Fruit fly (Drosophila melanogaster) whole organism, embryonic: ENCODE data around the gene eIF3l.
A peak's percentile ranks its signal among the peaks of the same experiment; 100 is the strongest.

Source experiments
- Ada2b ChIP-seq: fragments of 200-800 bp; sonication (Bioruptor generic); IDR thresholded peaks from 2 replicates; pipeline ENCODE4 v1.3.6; 2022; ENCODE audit warnings: missing biosample characterization, missing genetic modification characterization
- CG10431 ChIP-seq: fragments of 200-800 bp; sonication (Bioruptor generic); optimal IDR thresholded peaks from 3 replicates; lab custom pipeline; 2018; ENCODE audit warnings: missing biosample characterization, mild to moderate bottlenecking, missing genetic modification characterization
- CG11093 ChIP-seq: fragments of 200-800 bp; sonication (Bioruptor generic); IDR thresholded peaks from 3 replicates; pipeline ENCODE4 v1.3.6; 2022; ENCODE audit warnings: missing biosample characterization, missing genetic modification characterization
- CG11723 ChIP-seq: fragments of 200-800 bp; sonication (Bioruptor generic); optimal IDR thresholded peaks from 2 replicates; lab custom pipeline; 2017; ENCODE audit warnings: missing biosample characterization, mild to moderate bottlenecking, missing genetic modification characterization
- CG14014 ChIP-seq: fragments of 200-800 bp; sonication (Bioruptor generic); IDR thresholded peaks from 2 replicates; pipeline ENCODE4 v1.3.6; 2022; ENCODE audit warnings: missing biosample characterization, missing genetic modification characterization
- CG14710 ChIP-seq: fragments of 200-800 bp; sonication (Bioruptor generic); optimal IDR thresholded peaks from 3 replicates; lab custom pipeline; 2019; ENCODE audit warnings: missing biosample characterization, mild to moderate bottlenecking, missing genetic modification characterization, moderate library complexity
- CG1603 ChIP-seq: fragments of 200-800 bp; sonication (Bioruptor generic); optimal IDR thresholded peaks from 2 replicates; lab custom pipeline; 2019; ENCODE audit warnings: missing biosample characterization, mild to moderate bottlenecking, missing genetic modification characterization, moderate library complexity
- CG1647 ChIP-seq: fragments of 200-800 bp; sonication (Bioruptor generic); optimal IDR thresholded peaks from 3 replicates; lab custom pipeline; 2016; ENCODE audit warnings: missing biosample characterization, missing genetic modification characterization
- CG16779 ChIP-seq: fragments of 200-800 bp; sonication (Bioruptor generic); IDR thresholded peaks from 2 replicates; pipeline ENCODE4 v1.3.6; 2022; ENCODE audit warnings: missing biosample characterization, missing genetic modification characterization
- CG18262 ChIP-seq: fragments of 200-800 bp; optimal IDR thresholded peaks from 3 replicates; lab custom pipeline; 2019; ENCODE audit warnings: missing biosample characterization, mild to moderate bottlenecking, missing genetic modification characterization, moderate library complexity
- CG31388 ChIP-seq: fragments of 200-800 bp; sonication (Bioruptor generic); optimal IDR thresholded peaks from 2 replicates; lab custom pipeline; 2016; ENCODE audit warnings: missing biosample characterization, missing genetic modification characterization
- CG4617 ChIP-seq: fragments of 200-800 bp; sonication (Bioruptor generic); optimal IDR thresholded peaks from 3 replicates; lab custom pipeline; 2016; ENCODE audit warnings: missing biosample characterization, missing genetic modification characterization, borderline replicate concordance
- CG5180 ChIP-seq: fragments of 200-800 bp; sonication (Bioruptor generic); optimal IDR thresholded peaks from 3 replicates; lab custom pipeline; 2017; ENCODE audit warnings: missing biosample characterization, missing genetic modification characterization, mild to moderate bottlenecking, moderate library complexity, missing genetic modification reagents
- CG6272 ChIP-seq: fragments of 200-800 bp; sonication (Bioruptor generic); IDR thresholded peaks from 2 replicates; pipeline ENCODE4 v1.3.6; 2022; ENCODE audit warnings: missing biosample characterization, missing genetic modification characterization
- CG6689 ChIP-seq: fragments of 200-800 bp; sonication (Bioruptor generic); IDR thresholded peaks from 2 replicates; pipeline ENCODE4 v1.3.6; 2022; ENCODE audit warnings: missing biosample characterization, missing genetic modification characterization
- CG7372 ChIP-seq: fragments of 200-800 bp; sonication (Bioruptor generic); IDR thresholded peaks from 2 replicates; pipeline ENCODE4 v1.3.6; 2022; ENCODE audit warnings: missing biosample characterization, missing genetic modification characterization
- CTCF ChIP-seq: fragments of 200-800 bp; sonication (Bioruptor generic); optimal IDR thresholded peaks from 2 replicates; lab custom pipeline; 2017; ENCODE audit warnings: missing biosample characterization, mild to moderate bottlenecking, missing genetic modification characterization, moderate library complexity
- E2f1 ChIP-seq: fragments of 200-800 bp; sonication (Bioruptor generic); IDR thresholded peaks from 2 replicates; pipeline ENCODE4 v1.3.6; 2022; ENCODE audit warnings: missing biosample characterization, missing genetic modification characterization
- H15 ChIP-seq: fragments of 200-800 bp; sonication (Bioruptor generic); IDR thresholded peaks from 3 replicates; pipeline ENCODE4 v1.3.6; 2022; ENCODE audit warnings: missing biosample characterization, missing genetic modification characterization
- Hmr ChIP-seq: fragments of 200-800 bp; sonication (Bioruptor generic); optimal IDR thresholded peaks from 3 replicates; lab custom pipeline; 2017; ENCODE audit warnings: mild to moderate bottlenecking, missing biosample characterization, missing genetic modification reagents, missing genetic modification characterization
- Hr78 ChIP-seq, 2 experiments: fragments of 200-800 bp in 1 of 2; fragments of >200 bp in 1 of 2; sonication (Bioruptor generic) in 1 of 2; optimal IDR thresholded peaks; 2 replicates each; lab custom pipeline; 2017 to 2019; ENCODE audit warnings: missing biosample characterization in 2 of 2, missing genetic modification characterization in 2 of 2, mild to moderate bottlenecking in 1 of 2, moderate library complexity in 1 of 2
- MTF-1 ChIP-seq: fragments of 200-800 bp; sonication (Bioruptor generic); optimal IDR thresholded peaks from 2 replicates; lab custom pipeline; 2018; ENCODE audit warnings: missing biosample characterization, mild to moderate bottlenecking, missing genetic modification characterization, borderline replicate concordance
- NC2α ChIP-seq: fragments of 200-800 bp; sonication (Bioruptor generic); optimal IDR thresholded peaks from 2 replicates; lab custom pipeline; 2016; ENCODE audit warnings: missing biosample characterization, missing genetic modification characterization
- Neu2 ChIP-seq: fragments of 200-800 bp; sonication (Bioruptor generic); optimal IDR thresholded peaks from 3 replicates; lab custom pipeline; 2016; ENCODE audit warnings: missing biosample characterization, missing genetic modification characterization, borderline replicate concordance
- Nf-YB ChIP-seq: fragments of 200-800 bp; sonication (Bioruptor generic); optimal IDR thresholded peaks from 3 replicates; lab custom pipeline; 2019; ENCODE audit warnings: missing biosample characterization, mild to moderate bottlenecking, missing genetic modification characterization, moderate library complexity
- Tbp ChIP-seq: fragments of >200 bp; optimal IDR thresholded peaks from 2 replicates; lab custom pipeline; 2018; ENCODE audit warnings: missing biosample characterization, missing genetic modification characterization
- ab ChIP-seq: fragments of 200-800 bp; sonication (Bioruptor generic); optimal IDR thresholded peaks from 2 replicates; lab custom pipeline; 2016; ENCODE audit warnings: missing biosample characterization, missing genetic modification characterization
- az2 ChIP-seq: fragments of 200-800 bp; sonication (Bioruptor generic); optimal IDR thresholded peaks from 3 replicates; lab custom pipeline; 2016; ENCODE audit warnings: missing biosample characterization, missing genetic modification characterization
- bigmax ChIP-seq: fragments of 200-800 bp; sonication (Bioruptor generic); optimal IDR thresholded peaks from 2 replicates; lab custom pipeline; 2018; ENCODE audit warnings: missing biosample characterization, mild to moderate bottlenecking, missing genetic modification characterization
- bsh ChIP-seq, 2 experiments: fragments of 200-800 bp; sonication (Bioruptor generic); optimal IDR thresholded peaks; 2 replicates each; lab custom pipeline; 2017 to 2018; ENCODE audit warnings: mild to moderate bottlenecking in 2 of 2, missing biosample characterization in 2 of 2, missing genetic modification characterization in 2 of 2, moderate library complexity in 1 of 2
- cato ChIP-seq: fragments of 200-800 bp; sonication (Bioruptor generic); optimal IDR thresholded peaks from 2 replicates; lab custom pipeline; 2016; ENCODE audit warnings: missing biosample characterization, missing genetic modification characterization, borderline replicate concordance
- dimm ChIP-seq: fragments of 200-800 bp; sonication (Bioruptor generic); IDR thresholded peaks from 2 replicates; pipeline ENCODE4 v1.3.6; 2022; ENCODE audit warnings: missing biosample characterization, missing genetic modification characterization
- dpn ChIP-seq, 2 experiments: fragments of 200-800 bp; sonication (Bioruptor generic); optimal IDR thresholded peaks; 3 replicates each; lab custom pipeline; 2016; ENCODE audit warnings: missing biosample characterization in 2 of 2, missing genetic modification characterization in 2 of 2
- gro ChIP-seq: fragments of 200-800 bp; sonication (Bioruptor generic); optimal IDR thresholded peaks from 2 replicates; lab custom pipeline; 2016; ENCODE audit warnings: missing biosample characterization, missing genetic modification characterization
- ind ChIP-seq: fragments of 200-800 bp; sonication (Bioruptor generic); optimal IDR thresholded peaks from 3 replicates; lab custom pipeline; 2016; ENCODE audit warnings: missing biosample characterization, missing genetic modification characterization
- jing ChIP-seq: fragments of 200-800 bp; sonication (Bioruptor generic); optimal IDR thresholded peaks from 2 replicates; lab custom pipeline; 2018; ENCODE audit warnings: missing biosample characterization, mild to moderate bottlenecking, missing genetic modification characterization
- ken ChIP-seq: fragments of 200-800 bp; sonication (Bioruptor generic); IDR thresholded peaks from 3 replicates; pipeline ENCODE4 v1.3.6; 2022; ENCODE audit warnings: missing biosample characterization, missing genetic modification characterization
- klu ChIP-seq: fragments of 200-800 bp; sonication (Bioruptor generic); IDR thresholded peaks from 2 replicates; pipeline ENCODE4 v1.3.6; 2022; ENCODE audit warnings: missing biosample characterization, missing genetic modification characterization
- knrl ChIP-seq: fragments of 200-800 bp; sonication (Bioruptor generic); IDR thresholded peaks from 3 replicates; pipeline ENCODE4 v1.3.6; 2022; ENCODE audit warnings: missing biosample characterization, missing genetic modification characterization; ENCODE audit not compliant: partially characterized antibody
- lbe ChIP-seq: fragments of 200-800 bp; sonication (Bioruptor generic); optimal IDR thresholded peaks from 2 replicates; lab custom pipeline; 2016; ENCODE audit warnings: missing biosample characterization, mild to moderate bottlenecking, missing genetic modification characterization
- luna ChIP-seq: fragments of 200-800 bp; sonication (Bioruptor generic); optimal IDR thresholded peaks from 2 replicates; lab custom pipeline; 2016; ENCODE audit warnings: missing biosample characterization, missing genetic modification characterization
- org-1 ChIP-seq: fragments of 200-800 bp; sonication (Bioruptor generic); optimal IDR thresholded peaks from 2 replicates; lab custom pipeline; 2017; ENCODE audit warnings: missing biosample characterization, missing genetic modification characterization
- pros ChIP-seq: fragments of 200-800 bp; sonication (Bioruptor generic); optimal IDR thresholded peaks from 3 replicates; lab custom pipeline; 2019; ENCODE audit warnings: missing biosample characterization, mild to moderate bottlenecking, missing genetic modification characterization, moderate library complexity
- seq ChIP-seq: fragments of 200-800 bp; sonication (Bioruptor generic); IDR thresholded peaks from 2 replicates; pipeline ENCODE4 v1.3.6; 2022; ENCODE audit warnings: missing biosample characterization, missing genetic modification characterization
- sima ChIP-seq: fragments of 200-800 bp; sonication (Bioruptor generic); optimal IDR thresholded peaks from 2 replicates; lab custom pipeline; 2016; ENCODE audit warnings: missing biosample characterization, missing genetic modification characterization
- slou ChIP-seq: fragments of 200-800 bp; sonication (Bioruptor generic); optimal IDR thresholded peaks from 3 replicates; lab custom pipeline; 2016; ENCODE audit warnings: missing biosample characterization, missing genetic modification characterization
- so ChIP-seq: fragments of 200-800 bp; sonication (Bioruptor generic); IDR thresholded peaks from 3 replicates; pipeline ENCODE4 v1.3.6; 2022; ENCODE audit warnings: missing biosample characterization, missing genetic modification characterization
- sug ChIP-seq: fragments of 200-800 bp; optimal IDR thresholded peaks from 2 replicates; lab custom pipeline; 2019; ENCODE audit warnings: missing biosample characterization, mild to moderate bottlenecking, missing genetic modification characterization, moderate library complexity
- wdn ChIP-seq: fragments of 200-800 bp; sonication (Bioruptor generic); IDR thresholded peaks from 2 replicates; pipeline ENCODE4 v1.3.6; 2022; ENCODE audit warnings: missing biosample characterization, missing genetic modification characterization

The eIF3l gene

DNA sequence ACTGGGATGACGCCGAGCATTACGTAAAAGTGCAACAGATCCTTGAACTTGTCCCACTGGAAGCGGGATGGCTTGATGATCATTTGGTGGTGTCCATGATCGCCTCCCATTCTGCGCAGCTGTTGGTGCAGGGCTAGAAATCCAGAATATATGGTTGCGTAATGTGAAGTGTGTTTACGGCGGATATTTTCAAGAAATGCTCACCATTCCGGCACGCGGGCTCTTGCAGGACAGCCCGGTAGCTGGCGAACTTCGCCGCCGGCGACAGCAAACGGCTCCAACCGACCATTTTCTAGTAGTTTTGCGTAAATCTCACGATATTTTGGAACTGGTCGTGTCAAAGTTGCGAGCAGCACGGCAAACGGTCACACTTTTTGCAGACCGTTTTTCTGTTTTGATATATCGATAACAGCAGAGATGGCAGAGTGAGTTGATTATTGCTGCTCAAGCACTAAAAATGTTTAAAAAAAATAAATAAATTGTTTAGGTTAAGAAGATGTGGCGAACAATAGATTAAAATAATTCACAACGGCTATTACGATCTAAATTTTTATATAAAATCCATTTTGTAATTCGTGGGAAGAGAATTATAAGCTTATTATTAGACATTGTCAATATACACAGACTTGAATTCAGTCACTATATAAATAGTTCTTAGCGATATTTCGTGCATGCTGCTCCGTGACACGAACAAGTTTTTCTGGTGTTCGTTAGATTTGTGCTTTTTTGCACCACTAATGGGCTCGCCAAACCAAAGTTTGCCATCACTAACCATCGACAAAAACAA lies 7.6 kb downstream of the eIF3l start, which contains the start of the genes ND-SGDH and RhoGAP68F (continued):
- peak; percentile 35 for TF ChIP-seq CG31388 (GFP tag; lab: Kevin White, UChicago)
- peak; percentile 71 for TF ChIP-seq klu (GFP tag; lab: Robert Waterston, UW)
- no peak for TF ChIP-seq pros
- TF ChIP-seq MTF-1 (GFP tag; lab: Kevin White, UChicago) = no peak
- no peak for TF ChIP-seq CG5180 (GFP tag; lab: Kevin White, UChicago)
- peak; percentile 43 for TF ChIP-seq Ada2b (GFP tag; lab: Robert Waterston, UW)
- 0 out of 2 replicates have a peak, but pooled peaks have one; percentile 35 for TF ChIP-seq wdn (GFP tag; lab: Robert Waterston, UW)
- no peak for TF ChIP-seq org-1 (GFP tag; lab: Kevin White, UChicago)
- TF ChIP-seq CG11723 = peak; percentile 71
- peak; percentile 70 for TF ChIP-seq cato (GFP tag; lab: Kevin White, UChicago)
- TF ChIP-seq sima (GFP tag; lab: Kevin White, UChicago) = no peak
- peak; percentile 45 for TF ChIP-seq CG1647 (GFP tag; lab: Kevin White, UChicago)
- 0 out of 2 replicates have a peak, but pooled peaks have one; percentile 21 for TF ChIP-seq seq (GFP tag; lab: Robert Waterston, UW)
- TF ChIP-seq luna (GFP tag; lab: Kevin White, UChicago) = peak; percentile 25
- TF ChIP-seq jing (GFP tag; lab: Kevin White, UChicago) = no peak
- TF ChIP-seq Tbp (GFP tag; lab: Kevin White, UChicago) = no peak
- no peak for TF ChIP-seq ab (GFP tag; lab: Kevin White, UChicago)
- peak; percentile 80 for TF ChIP-seq Hmr
- TF ChIP-seq ken = peak; percentile 58; the same call in 1 of the 3 replicates
- TF ChIP-seq ind (GFP tag; lab: Kevin White, UChicago) = peak; percentile 83
- no peak for TF ChIP-seq CTCF (GFP tag; lab: Kevin White, UChicago)
- TF ChIP-seq lbe (GFP tag; lab: Kevin White, UChicago) = peak; percentile 30
- no peak for TF ChIP-seq CG16779 (GFP tag; lab: Robert Waterston, UW)
- peak; percentile 61; the same call in 1 of the 2 replicates for TF ChIP-seq CG14014 (GFP tag; lab: Robert Waterston, UW)
- peak; percentile 67 for TF ChIP-seq CG6689 (GFP tag; lab: Robert Waterston, UW)
- TF ChIP-seq gro (GFP tag; lab: Kevin White, UChicago) = peak; percentile 34
- peak; percentile 54; the same call in 1 of the 3 replicates for TF ChIP-seq CG11093
- peak; percentile 76 for TF ChIP-seq CG18262 (tag; lab: Kevin White, UChicago)
- peak; percentile 44; the same call in 1 of the 3 replicates for TF ChIP-seq H15 (GFP tag; lab: Robert Waterston, UW)
- no peak for TF ChIP-seq bigmax (GFP tag; lab: Kevin White, UChicago)
- peak; percentile 39 for TF ChIP-seq Nf-YB
- peak; percentile 18 for TF ChIP-seq CG1603 (tag; lab: Kevin White, UChicago)
- peak; percentile 50; the same call in 1 of the 3 replicates for TF ChIP-seq so (GFP tag; lab: Robert Waterston, UW)
- TF ChIP-seq Hr78 (GFP tag; optimal IDR thresholded peaks at IDR 0.05; lab: Kevin White, UChicago) = no peak
- no peak for TF ChIP-seq NC2α
- peak; percentile 72 for TF ChIP-seq az2 (GFP tag; lab: Kevin White, UChicago)
- TF ChIP-seq dpn (GFP tag; optimal IDR thresholded peaks at IDR 0.05; lab: Kevin White, UChicago) = peak; percentile 55 to 77
- peak; percentile 85 for TF ChIP-seq Neu2
- TF ChIP-seq dimm (GFP tag; lab: Robert Waterston, UW) = no peak
- TF ChIP-seq CG4617 = peak; percentile 28
- TF ChIP-seq bsh (GFP tag; optimal IDR thresholded peaks at IDR 0.05; lab: Kevin White, UChicago) = peak in 1 of 2 experiments; percentile 57
- TF ChIP-seq CG6272 = peak; percentile 83; the same call in 1 of the 2 replicates
- TF ChIP-seq CG7372 (GFP tag; lab: Robert Waterston, UW) = peak; percentile 74
- peak; percentile 58 for TF ChIP-seq E2f1 (GFP tag; lab: Robert Waterston, UW)
- TF ChIP-seq knrl (GFP tag; lab: Robert Waterston, UW) = peak; percentile 99
- TF ChIP-seq CG14710 (tag; lab: Kevin White, UChicago) = peak; percentile 89
- TF ChIP-seq sug (tag; lab: Kevin White, UChicago) = peak; percentile 82
- peak; percentile 64 for TF ChIP-seq slou (GFP tag; lab: Kevin White, UChicago)
- peak; percentile 36 for TF ChIP-seq CG10431
